Worm (Caenorhabditis elegans): ENCODE data around the gene srx-46.
A peak's percentile ranks its signal among the peaks of the same experiment; 100 is the strongest.
"Not testable (repeated sequence)": the region's sequence is repeated elsewhere in the genome, so short reads cannot be mapped to it uniquely, and the experiment has no call there.

Gene srx-46

ce11 chrV:9378335-9378734 lies 25.3 kb downstream of the srx-46 start, which contains the start of gene E02C12.10:
TSS of gene E02C12.10 (minus strand) at chrV:9378409.
- no peak for TF ChIP-seq ceh-28 (tag; optimal IDR thresholded peaks at IDR 0.05)
- TF ChIP-seq egl-27 (tag; optimal IDR thresholded peaks at IDR 0.05) = no peak
- TF ChIP-seq nhr-11 (tag; optimal IDR thresholded peaks at IDR 0.05) = no peak
- TF ChIP-seq ztf-11 (tag; optimal IDR thresholded peaks at IDR 0.05) = no peak
- no peak for TF ChIP-seq jun-1 (tag; optimal IDR thresholded peaks at IDR 0.05)
- no peak for TF ChIP-seq unc-62 (GFP tag; optimal IDR thresholded peaks at IDR 0.05)
- TF ChIP-seq aly-2 (tag; optimal IDR thresholded peaks at IDR 0.05) = no peak
- TF ChIP-seq zag-1 (tag; optimal IDR thresholded peaks at IDR 0.05) = no peak
- no peak for TF ChIP-seq nhr-28 (tag; optimal IDR thresholded peaks at IDR 0.05)
- no peak for TF ChIP-seq mdl-1 (tag; optimal IDR thresholded peaks at IDR 0.05)
- no peak for TF ChIP-seq skn-1 (tag; optimal IDR thresholded peaks at IDR 0.05)
- TF ChIP-seq fos-1 (tag; optimal IDR thresholded peaks at IDR 0.05) = no peak
- TF ChIP-seq unc-39 (tag; optimal IDR thresholded peaks at IDR 0.05) = no peak
- TF ChIP-seq fkh-2 (tag; optimal IDR thresholded peaks at IDR 0.05) = no peak
- TF ChIP-seq nhr-12 (tag; optimal IDR thresholded peaks at IDR 0.05) = no peak
- TF ChIP-seq R02D3.7 (tag; optimal IDR thresholded peaks at IDR 0.05) = no peak
- no peak for TF ChIP-seq tbx-2 (tag; optimal IDR thresholded peaks at IDR 0.05)
- TF ChIP-seq mml-1 (tag; optimal IDR thresholded peaks at IDR 0.05) = no peak
- TF ChIP-seq nhr-23 (tag; optimal IDR thresholded peaks at IDR 0.05) = no peak
- no peak for TF ChIP-seq pqm-1 (tag; optimal IDR thresholded peaks at IDR 0.05)

ce11 chrV:9379808-9380207 lies 26.8 kb downstream of the srx-46 start, which contains the start of gene E02C12.11:
TSS of gene E02C12.11 (minus strand) at chrV:9379908.
- TF ChIP-seq unc-39, mdl-1, nhr-67 (tag; optimal IDR thresholded peaks at IDR 0.05): not testable (repeated sequence)

ce11 chrV:9381846-9382363 lies 28.9 kb downstream of the srx-46 start, which contains the start of gene E02C12.12:
TSS of gene E02C12.12 (minus strand) at chrV:9382313.
- TF ChIP-seq elt-3 (tag; optimal IDR thresholded peaks at IDR 0.05) (no peak), ztf-11 (tag; optimal IDR thresholded peaks at IDR 0.05) (no peak), fkh-2 (tag; optimal IDR thresholded peaks at IDR 0.05) (no peak), egl-5 (tag; optimal IDR thresholded peaks at IDR 0.05) (no peak), skn-1 (tag; optimal IDR thresholded peaks at IDR 0.05) (no peak)

ce11 chrV:9382538-9383328 lies 29.7 kb downstream of the srx-46 start:
- TF ChIP-seq pha-4 (tag; optimal IDR thresholded peaks at IDR 0.05) (peak; percentile 55), daf-12 (tag; optimal IDR thresholded peaks at IDR 0.05) (no peak), elt-2 (tag; optimal IDR thresholded peaks at IDR 0.05) (peak; percentile 43)

ce11 chrV:9384359-9384758 lies 31.3 kb downstream of the srx-46 start:
- TF ChIP-seq mdl-1 (tag; optimal IDR thresholded peaks at IDR 0.05) (no peak), elt-2 (tag; optimal IDR thresholded peaks at IDR 0.05) (no peak), nhr-237 (tag; optimal IDR thresholded peaks at IDR 0.05) (no peak), fkh-10 (GFP tag; optimal IDR thresholded peaks at IDR 0.05) (no peak), ceh-9 (tag; optimal IDR thresholded peaks at IDR 0.05) (no peak), egl-5 (tag; optimal IDR thresholded peaks at IDR 0.05) (no peak), zag-1 (tag; optimal IDR thresholded peaks at IDR 0.05) (no peak)

- TF ChIP-seq tbx-2 (tag; optimal IDR thresholded peaks at IDR 0.05) = no peak
- TF ChIP-seq mdl-1 (tag; optimal IDR thresholded peaks at IDR 0.05) = no peak
These were observed 31.9 kb downstream of the srx-46 start for ce11 chrV:9384949-9385348.

- TF ChIP-seq ztf-11 (tag; optimal IDR thresholded peaks at IDR 0.05) (no peak), aly-2 (tag; optimal IDR thresholded peaks at IDR 0.05) (no peak), eor-1 (tag; optimal IDR thresholded peaks at IDR 0.05) (no peak), egl-5 (tag; optimal IDR thresholded peaks at IDR 0.05) (no peak)
These were observed 33.1 kb downstream of the srx-46 start, which contains the start of gene hum-2 for ce11 chrV:9386143-9386542. TSS of gene hum-2 (plus strand) at chrV:9386175.

Measured in whole organism, L3 larva.